Worm (Caenorhabditis elegans) whole organism, L1 larva: Measurements from ENCODE around the gene T10H9.8.

ENCODE experiments used
- blmp-1 ChIP-seq: fragments of 150-350 bp; optimal IDR thresholded peaks from 2 replicates; lab custom pipeline; 2014; ENCODE audit warnings: missing biosample characterization, missing genetic modification characterization
- ceh-63 ChIP-seq: fragments of 200-800 bp; sonication (Bioruptor generic); optimal IDR thresholded peaks from 2 replicates; lab custom pipeline; 2018; ENCODE audit warnings: mild to moderate bottlenecking, missing genetic modification characterization, missing compliant biosample characterization
- ceh-8 ChIP-seq: fragments of 200-800 bp; sonication (Bioruptor generic); optimal IDR thresholded peaks from 2 replicates; lab custom pipeline; 2018; ENCODE audit warnings: mild to moderate bottlenecking, missing genetic modification characterization, moderate library complexity, missing compliant biosample characterization
- ceh-90 ChIP-seq: sonication (generic microtip); optimal IDR thresholded peaks from 2 replicates; lab custom pipeline; 2016; ENCODE audit warnings: missing genetic modification characterization, missing compliant biosample characterization
- ces-1 ChIP-seq: fragments of 150-350 bp; optimal IDR thresholded peaks from 2 replicates; lab custom pipeline; 2014; ENCODE audit warnings: missing biosample characterization, missing genetic modification reagents, missing genetic modification characterization
- dpl-1 ChIP-seq, 3 experiments: fragments of 150-350 bp in 2 of 3; sonication (generic microtip) in 1 of 3; optimal IDR thresholded peaks; 2 replicates each; lab custom pipeline; 2014 to 2017; ENCODE audit warnings: missing biosample characterization in 3 of 3, missing genetic modification characterization in 3 of 3, missing genetic modification reagents in 3 of 3
- efl-1 ChIP-seq, 4 experiments: fragments of 150-350 bp; optimal IDR thresholded peaks in 3 of 4; peaks in 1 of 4; 1 replicate in 1 of 4; 2 replicates in 3 of 4; lab custom pipeline; 2014; ENCODE audit warnings: missing biosample characterization in 2 of 4, missing genetic modification characterization in 2 of 4, missing genetic modification reagents in 2 of 4
- efl-3 ChIP-seq: fragments of 200-800 bp; sonication (Bioruptor generic); optimal IDR thresholded peaks from 2 replicates; lab custom pipeline; 2018; ENCODE audit warnings: mild to moderate bottlenecking, missing genetic modification characterization, missing compliant biosample characterization
- egl-13 ChIP-seq: sonication (generic microtip); optimal IDR thresholded peaks from 2 replicates; lab custom pipeline; 2016; ENCODE audit warnings: missing genotype, missing genetic modification reagents, missing genetic modification characterization, missing compliant biosample characterization
- elt-2 ChIP-seq: sonication (generic microtip); optimal IDR thresholded peaks from 2 replicates; lab custom pipeline; 2016; ENCODE audit warnings: missing genetic modification characterization, mild to moderate bottlenecking, inconsistent platforms, missing compliant biosample characterization, missing genetic modification reagents
- fos-1 ChIP-seq: fragments of 150-350 bp; optimal IDR thresholded peaks from 2 replicates; lab custom pipeline; 2014; ENCODE audit warnings: missing biosample characterization, missing genetic modification characterization
- grh-1 ChIP-seq: fragments of 200-800 bp; sonication (Bioruptor generic); IDR thresholded peaks from 2 replicates; pipeline ENCODE4 v1.3.6; 2022; ENCODE audit warnings: missing genetic modification reagents, missing genetic modification characterization, missing compliant biosample characterization
- hlh-4 ChIP-seq: sonication (generic microtip); optimal IDR thresholded peaks from 2 replicates; lab custom pipeline; 2016; ENCODE audit warnings: mild to moderate bottlenecking, missing genetic modification characterization, missing compliant biosample characterization
- lin-35 ChIP-seq, 2 experiments: fragments of 150-350 bp; optimal IDR thresholded peaks; 2 replicates each; lab custom pipeline; 2014; ENCODE audit warnings: missing biosample characterization in 2 of 2, missing genetic modification characterization in 2 of 2, missing genetic modification reagents in 2 of 2
- lsy-2 ChIP-seq, 2 experiments: fragments of 150-350 bp; optimal IDR thresholded peaks; 2 replicates each; lab custom pipeline; 2014; ENCODE audit warnings: missing biosample characterization in 2 of 2, missing genetic modification characterization in 2 of 2
- nhr-20 ChIP-seq: sonication (generic microtip); optimal IDR thresholded peaks from 2 replicates; lab custom pipeline; 2016; ENCODE audit warnings: mild to moderate bottlenecking, missing genetic modification characterization, missing compliant biosample characterization
- nhr-47 ChIP-seq: sonication (generic microtip); optimal IDR thresholded peaks from 2 replicates; lab custom pipeline; 2016; ENCODE audit warnings: mild to moderate bottlenecking, missing genetic modification characterization, moderate library complexity, missing compliant biosample characterization
- nhr-77 ChIP-seq: fragments of 150-350 bp; optimal IDR thresholded peaks from 2 replicates; lab custom pipeline; 2014; ENCODE audit warnings: missing biosample characterization, missing genetic modification characterization
- nhr-85 ChIP-seq: sonication (generic microtip); peaks from one replicate; lab custom pipeline; 2016; ENCODE audit warnings: missing genetic modification characterization, inconsistent platforms, missing compliant biosample characterization
- pag-3 ChIP-seq: sonication (generic microtip); optimal IDR thresholded peaks from 2 replicates; lab custom pipeline; 2017; ENCODE audit warnings: missing genetic modification characterization, mild to moderate bottlenecking, missing compliant biosample characterization, antibody characterized with exemption, borderline replicate concordance; ENCODE audit not compliant: insufficient read depth
- rnt-1 ChIP-seq: sonication (generic microtip); optimal IDR thresholded peaks from 2 replicates; lab custom pipeline; 2016; ENCODE audit warnings: mild to moderate bottlenecking, missing genetic modification characterization, moderate library complexity, missing compliant biosample characterization
- snpc-4 ChIP-seq: fragments of 150-350 bp; optimal IDR thresholded peaks from 2 replicates; lab custom pipeline; 2014; ENCODE audit warnings: missing biosample characterization, missing genetic modification characterization
- swsn-7 ChIP-seq: sonication (generic microtip); optimal IDR thresholded peaks from 2 replicates; lab custom pipeline; 2016; ENCODE audit warnings: missing genetic modification characterization, missing compliant biosample characterization
- unc-30 ChIP-seq: sonication (generic microtip); optimal IDR thresholded peaks from 2 replicates; lab custom pipeline; 2017; ENCODE audit warnings: missing biosample characterization, missing genetic modification characterization
- ztf-11 ChIP-seq, 2 experiments: sonication (generic microtip); optimal IDR thresholded peaks; 2 replicates each; lab custom pipeline; 2016 to 2017; ENCODE audit warnings: missing genetic modification characterization in 2 of 2, missing biosample characterization in 1 of 2, missing compliant biosample characterization in 1 of 2

The T10H9.8 gene

DNA sequence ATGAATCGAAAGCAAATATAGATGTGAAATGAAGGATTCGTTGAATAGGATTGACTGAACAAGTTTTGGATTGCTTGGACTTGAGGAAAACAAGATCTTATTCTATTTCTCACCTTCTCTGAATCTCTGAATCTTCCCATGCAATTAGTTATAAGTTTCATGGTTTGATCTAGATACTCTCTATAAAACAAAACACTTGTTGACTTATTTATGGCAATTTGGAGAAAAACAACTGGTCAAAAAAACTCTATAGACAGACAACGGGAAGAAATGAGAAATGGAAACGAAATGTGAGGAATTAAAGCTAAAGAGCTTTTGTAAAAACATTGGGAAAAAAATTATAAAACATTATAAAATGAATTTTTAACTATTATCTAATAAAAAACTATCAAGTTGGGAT, 42.5 kb downstream of the T10H9.8 start, which contains the start of gene W02F12.8:
Gene W02F12.8 (minus strand): TSS at position 101 of the 400 bp plus-strand sequence.
- TF ChIP-seq blmp-1 (tag; lab: Kevin White, UChicago), result peak; percentile 8
- no peak for TF ChIP-seq unc-30

ce11 chrV:6697552-6697951, 45.4 kb downstream of the T10H9.8 start, which contains the start of gene W02F12.2:
Gene W02F12.2 (minus strand): TSS chrV:6697652.
- TF ChIP-seq snpc-4 (no peak), blmp-1 (tag; lab: Kevin White, UChicago) (peak; percentile 18)

ce11 chrV:6699021-6699420, 46.9 kb downstream of the T10H9.8 start:
- TF ChIP-seq grh-1 (GFP tag; lab: Robert Waterston, UW), result no peak
- no peak for TF ChIP-seq nhr-47
- TF ChIP-seq nhr-85 (tag; lab: Kevin White, UChicago), result peak; percentile 25
- TF ChIP-seq ceh-8 (GFP tag; lab: Kevin White, UChicago), result no peak
- TF ChIP-seq egl-13 (tag; lab: Kevin White, UChicago), result no peak
- no peak for TF ChIP-seq nhr-77 (tag; lab: Kevin White, UChicago)
- TF ChIP-seq snpc-4, result no peak
- no peak for TF ChIP-seq dpl-1 (GFP tag; optimal IDR thresholded peaks at IDR 0.05; lab: Kevin White, UChicago)
- TF ChIP-seq pag-3 (tag; lab: Kevin White, UChicago), result no peak
- peak; percentile 18 for TF ChIP-seq nhr-20 (tag; lab: Kevin White, UChicago)
- TF ChIP-seq efl-3 (GFP tag; lab: Kevin White, UChicago), result no peak
- no peak for TF ChIP-seq lin-35 (GFP tag; optimal IDR thresholded peaks at IDR 0.05; lab: Kevin White, UChicago)
- no peak for TF ChIP-seq efl-1 (optimal IDR thresholded peaks at IDR 0.05; lab: Kevin White, UChicago)
- no peak for TF ChIP-seq efl-1 (GFP tag; optimal IDR thresholded peaks at IDR 0.05 in 1 of 2; lab: Kevin White, UChicago)
- TF ChIP-seq hlh-4 (tag; lab: Kevin White, UChicago), result no peak

DNA sequence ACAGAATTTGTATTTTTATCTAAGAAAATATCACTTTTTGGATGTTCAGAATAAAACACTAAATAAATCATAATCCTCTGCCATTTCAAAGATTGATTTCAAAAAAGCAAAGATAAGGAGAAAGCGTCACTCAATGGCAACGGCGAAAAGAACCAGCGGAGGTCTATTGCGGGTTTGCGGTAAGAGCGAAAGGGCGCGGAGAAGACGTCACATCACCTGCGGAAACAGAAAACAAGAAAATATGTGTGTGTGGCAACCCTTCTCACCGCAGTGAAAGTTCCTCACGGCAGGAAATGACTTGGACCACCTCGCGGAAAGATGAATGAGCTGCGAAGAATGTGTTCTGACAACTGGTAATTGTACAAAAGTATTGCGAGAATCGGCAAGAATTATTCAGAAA, 47.7 kb downstream of the T10H9.8 start:
- TF ChIP-seq blmp-1 (tag; lab: Kevin White, UChicago) (peak; percentile 91), rnt-1 (tag; lab: Kevin White, UChicago) (no peak)
- TF ChIP-seq, all 84 proteins: peak for 1

- no peak for TF ChIP-seq ceh-63 (GFP tag; lab: Kevin White, UChicago)
- no peak for TF ChIP-seq nhr-85 (tag; lab: Kevin White, UChicago)
- no peak for TF ChIP-seq elt-2
- TF ChIP-seq ces-1, result no peak
- no peak for TF ChIP-seq efl-3 (GFP tag; lab: Kevin White, UChicago)
- TF ChIP-seq fos-1 (tag; lab: Kevin White, UChicago), result no peak
- no peak for TF ChIP-seq ztf-11 (tag; optimal IDR thresholded peaks at IDR 0.05; lab: Kevin White, UChicago)
- no peak for TF ChIP-seq nhr-77 (tag; lab: Kevin White, UChicago)
- TF ChIP-seq lsy-2 (tag; optimal IDR thresholded peaks at IDR 0.05; lab: Kevin White, UChicago), result no peak
- TF ChIP-seq swsn-7, result no peak
- TF ChIP-seq ceh-90, result no peak
These were observed 50.5 kb downstream of the T10H9.8 start, which contains the start of gene era-1 for ce11 chrV:6702692-6703091. Gene era-1 (plus strand): TSS chrV:6703057.
